Fruit fly (Drosophila melanogaster) whole organism, prepupa: Measurements from ENCODE around the gene ND-B14.5A.

Source experiments
- Blimp-1 ChIP-seq: fragments of 200-800 bp; sonication (Bioruptor generic); optimal IDR thresholded peaks from 3 replicates; lab custom pipeline; 2017; ENCODE audit warnings: missing biosample characterization, missing genetic modification characterization, mild to moderate bottlenecking, moderate library complexity, missing genetic modification reagents
- CG10631 ChIP-seq: fragments of 200-800 bp; sonication (Bioruptor generic); optimal IDR thresholded peaks from 2 replicates; lab custom pipeline; 2016; ENCODE audit warnings: missing biosample characterization, missing genetic modification characterization
- CG11902 ChIP-seq: fragments of 200-800 bp; sonication (Bioruptor generic); optimal IDR thresholded peaks from 3 replicates; lab custom pipeline; 2016; ENCODE audit warnings: missing biosample characterization, missing genetic modification characterization
- CG15336 ChIP-seq: fragments of 200-800 bp; sonication (Bioruptor generic); IDR thresholded peaks from 2 replicates; pipeline ENCODE4 v1.3.6; 2022; ENCODE audit warnings: missing biosample characterization, missing genetic modification characterization
- CG6808 ChIP-seq: fragments of 200-800 bp; sonication (Bioruptor generic); optimal IDR thresholded peaks from 3 replicates; lab custom pipeline; 2017; ENCODE audit warnings: missing biosample characterization, missing genetic modification characterization, mild to moderate bottlenecking, moderate library complexity, missing genetic modification reagents
- CG8632 ChIP-seq: fragments of 200-800 bp; sonication (Bioruptor generic); optimal IDR thresholded peaks from 3 replicates; lab custom pipeline; 2016; ENCODE audit warnings: missing biosample characterization, missing genetic modification characterization
- Eip78C ChIP-seq: fragments of 200-800 bp; sonication (Bioruptor generic); peaks from one replicate; lab custom pipeline; 2016; ENCODE audit warnings: missing biosample characterization, missing genetic modification characterization
- achi ChIP-seq: fragments of 200-800 bp; sonication (Bioruptor generic); optimal IDR thresholded peaks from 3 replicates; lab custom pipeline; 2016; ENCODE audit warnings: missing biosample characterization, missing genetic modification characterization
- fkh ChIP-seq: fragments of 200-800 bp; sonication (Bioruptor generic); optimal IDR thresholded peaks from 3 replicates; lab custom pipeline; 2017; ENCODE audit warnings: missing biosample characterization, mild to moderate bottlenecking, missing genetic modification characterization, moderate library complexity
- net ChIP-seq: fragments of 200-800 bp; sonication (Bioruptor generic); optimal IDR thresholded peaks from 3 replicates; lab custom pipeline; 2016; ENCODE audit warnings: missing biosample characterization, missing genetic modification characterization
- pdm3 ChIP-seq: fragments of 200-800 bp; sonication (Bioruptor generic); optimal IDR thresholded peaks from 3 replicates; lab custom pipeline; 2016; ENCODE audit warnings: missing biosample characterization, missing genetic modification characterization
- ss ChIP-seq, 2 experiments: fragments of 200-800 bp; sonication (Bioruptor generic); optimal IDR thresholded peaks; 2 replicates in 1 of 2; 3 replicates in 1 of 2; lab custom pipeline; 2017 to 2018; ENCODE audit warnings: mild to moderate bottlenecking in 2 of 2, missing biosample characterization in 2 of 2, missing genetic modification characterization in 2 of 2, moderate library complexity in 1 of 2
- topi ChIP-seq: fragments of 200-800 bp; sonication (Bioruptor generic); optimal IDR thresholded peaks from 3 replicates; lab custom pipeline; 2016; ENCODE audit warnings: missing biosample characterization, missing genetic modification characterization

dm6 chrX:2138417-2138816 is 33.9 kb upstream of the ND-B14.5A start:
- TF ChIP-seq CG6808 (GFP tag; lab: Kevin White, UChicago) = no peak
- TF ChIP-seq CG15336 = no peak
- TF ChIP-seq net (GFP tag; lab: Kevin White, UChicago) = no peak
- no peak for TF ChIP-seq ss (GFP tag; optimal IDR thresholded peaks at IDR 0.05; lab: Kevin White, UChicago)
- no peak for TF ChIP-seq CG8632 (GFP tag; lab: Kevin White, UChicago)
- TF ChIP-seq CG11902 (GFP tag; lab: Kevin White, UChicago) = no peak
- no peak for TF ChIP-seq pdm3
- TF ChIP-seq CG10631 (GFP tag; lab: Kevin White, UChicago) = no peak
- peak; percentile 4 for TF ChIP-seq fkh (GFP tag; lab: Kevin White, UChicago)
- no peak for TF ChIP-seq achi (GFP tag; lab: Kevin White, UChicago)
- TF ChIP-seq Eip78C (GFP tag; lab: Kevin White, UChicago) = peak; percentile 18
- TF ChIP-seq Blimp-1 (GFP tag; lab: Kevin White, UChicago) = no peak
- no peak for TF ChIP-seq topi
